Fruit fly (Drosophila melanogaster) whole organism, embryonic: ENCODE measurements around the gene Chchd2.

Experiments
- Atf-2 ChIP-seq: fragments of 200-800 bp; sonication (Bioruptor generic); optimal IDR thresholded peaks from 2 replicates; lab custom pipeline; 2016; ENCODE audit warnings: missing biosample characterization, missing genetic modification characterization
- Bteb2 ChIP-seq: fragments of 200-800 bp; sonication (Bioruptor generic); optimal IDR thresholded peaks from 2 replicates; lab custom pipeline; 2016; ENCODE audit warnings: missing biosample characterization, missing genetic modification characterization
- CG11247 ChIP-seq: fragments of 200-800 bp; sonication (Bioruptor generic); IDR thresholded peaks from 2 replicates; pipeline ENCODE4 v1.3.6; 2022; ENCODE audit warnings: missing biosample characterization, missing genetic modification characterization
- CG12071 ChIP-seq: fragments of 200-800 bp; sonication (Bioruptor generic); optimal IDR thresholded peaks from 3 replicates; lab custom pipeline; 2018; ENCODE audit warnings: missing biosample characterization, mild to moderate bottlenecking, missing genetic modification characterization
- CG13123 ChIP-seq: fragments of 200-800 bp; sonication (Bioruptor generic); optimal IDR thresholded peaks from 2 replicates; lab custom pipeline; 2016; ENCODE audit warnings: missing biosample characterization, missing genetic modification characterization
- CG14667 ChIP-seq: fragments of 200-800 bp; sonication (Bioruptor generic); IDR thresholded peaks from 2 replicates; pipeline ENCODE4 v1.3.6; 2022; ENCODE audit warnings: missing biosample characterization, missing genetic modification characterization
- CG15479 ChIP-seq: fragments of 200-800 bp; sonication (Bioruptor generic); optimal IDR thresholded peaks from 3 replicates; lab custom pipeline; 2019; ENCODE audit warnings: missing biosample characterization, mild to moderate bottlenecking, missing genetic modification characterization, moderate library complexity
- CG15514 ChIP-seq: fragments of 200-800 bp; sonication (Bioruptor generic); optimal IDR thresholded peaks from 3 replicates; lab custom pipeline; 2017; ENCODE audit warnings: missing biosample characterization, missing genetic modification characterization, mild to moderate bottlenecking, moderate library complexity, missing genetic modification reagents
- CG16815 ChIP-seq: fragments of 200-800 bp; sonication (Bioruptor generic); optimal IDR thresholded peaks from 3 replicates; lab custom pipeline; 2017; ENCODE audit warnings: missing biosample characterization, mild to moderate bottlenecking, missing genetic modification characterization
- CG17568 ChIP-seq: fragments of 200-800 bp; sonication (Bioruptor generic); optimal IDR thresholded peaks from 2 replicates; lab custom pipeline; 2018; ENCODE audit warnings: missing biosample characterization, mild to moderate bottlenecking, missing genetic modification characterization, moderate library complexity
- CG17802 ChIP-seq: fragments of 200-800 bp; sonication (Bioruptor generic); optimal IDR thresholded peaks from 2 replicates; lab custom pipeline; 2018; ENCODE audit warnings: missing biosample characterization, mild to moderate bottlenecking, missing genetic modification characterization, moderate library complexity
- CG18262 ChIP-seq: fragments of 200-800 bp; optimal IDR thresholded peaks from 3 replicates; lab custom pipeline; 2019; ENCODE audit warnings: missing biosample characterization, mild to moderate bottlenecking, missing genetic modification characterization, moderate library complexity
- CG2678 ChIP-seq: fragments of 200-800 bp; sonication (Bioruptor generic); optimal IDR thresholded peaks from 3 replicates; lab custom pipeline; 2019; ENCODE audit warnings: missing biosample characterization, mild to moderate bottlenecking, missing genetic modification characterization, moderate library complexity
- CG43689 ChIP-seq: fragments of 200-800 bp; sonication (Bioruptor generic); IDR thresholded peaks from 2 replicates; pipeline ENCODE4 v1.3.6; 2022; ENCODE audit warnings: missing biosample characterization, missing genetic modification characterization
- CG4730 ChIP-seq: fragments of 200-800 bp; sonication (Bioruptor generic); IDR thresholded peaks from 2 replicates; pipeline ENCODE4 v1.3.6; 2022; ENCODE audit warnings: missing biosample characterization, missing genetic modification characterization
- CG6254 ChIP-seq: fragments of 200-800 bp; sonication (Bioruptor generic); optimal IDR thresholded peaks from 3 replicates; lab custom pipeline; 2017; ENCODE audit warnings: mild to moderate bottlenecking, missing biosample characterization, missing genetic modification reagents, missing genetic modification characterization
- CG8359 ChIP-seq: fragments of 200-800 bp; sonication (Bioruptor generic); optimal IDR thresholded peaks from 2 replicates; lab custom pipeline; 2017; ENCODE audit warnings: missing biosample characterization, mild to moderate bottlenecking, missing genetic modification characterization, borderline replicate concordance
- CG8388 ChIP-seq: fragments of 200-800 bp; sonication (Bioruptor generic); optimal IDR thresholded peaks from 2 replicates; lab custom pipeline; 2019; ENCODE audit warnings: missing biosample characterization, mild to moderate bottlenecking, missing genetic modification characterization, moderate library complexity
- CG8478 ChIP-seq: fragments of >200 bp; optimal IDR thresholded peaks from 2 replicates; lab custom pipeline; 2018
- CG9437 ChIP-seq: fragments of 200-800 bp; sonication (Bioruptor generic); optimal IDR thresholded peaks from 2 replicates; lab custom pipeline; 2018; ENCODE audit warnings: missing biosample characterization, mild to moderate bottlenecking, missing genetic modification characterization
- D19B ChIP-seq: fragments of 200-800 bp; sonication (Bioruptor generic); optimal IDR thresholded peaks from 2 replicates; lab custom pipeline; 2017; ENCODE audit warnings: missing biosample characterization, mild to moderate bottlenecking, missing genetic modification characterization
- Dbx ChIP-seq: fragments of 200-800 bp; sonication (Bioruptor generic); IDR thresholded peaks from 3 replicates; pipeline ENCODE4 v1.3.6; 2022; ENCODE audit warnings: missing biosample characterization, missing genetic modification characterization
- Deaf1 ChIP-seq: fragments of 200-800 bp; optimal IDR thresholded peaks from 3 replicates; lab custom pipeline; 2019; ENCODE audit warnings: missing biosample characterization, mild to moderate bottlenecking, missing genetic modification characterization, moderate library complexity
- Lpt ChIP-seq: fragments of >200 bp; optimal IDR thresholded peaks from 2 replicates; lab custom pipeline; 2018; ENCODE audit warnings: missing biosample characterization, missing genetic modification characterization
- Nf-YC ChIP-seq: fragments of 200-800 bp; optimal IDR thresholded peaks from 3 replicates; lab custom pipeline; 2019; ENCODE audit warnings: missing biosample characterization, mild to moderate bottlenecking, missing genetic modification characterization, moderate library complexity
- Opbp ChIP-seq: fragments of 200-800 bp; sonication (Bioruptor generic); IDR thresholded peaks from 3 replicates; pipeline ENCODE4 v1.3.6; 2022; ENCODE audit warnings: missing biosample characterization, missing genetic modification characterization; ENCODE audit not compliant: partially characterized antibody
- Six4 ChIP-seq: fragments of 200-800 bp; sonication (Bioruptor generic); optimal IDR thresholded peaks from 2 replicates; lab custom pipeline; 2016; ENCODE audit warnings: missing biosample characterization, missing genetic modification characterization
- Ssrp ChIP-seq: fragments of 200-800 bp; sonication (Bioruptor generic); optimal IDR thresholded peaks from 2 replicates; lab custom pipeline; 2018; ENCODE audit warnings: missing biosample characterization, mild to moderate bottlenecking, missing genetic modification characterization, moderate library complexity
- Trl ChIP-seq, 3 experiments: fragments of >200 bp in 2 of 3; fragments of 200-800 bp in 1 of 3; sonication (Bioruptor generic) in 1 of 3; optimal IDR thresholded peaks; 2 replicates in 1 of 3; 3 replicates in 2 of 3; lab custom pipeline; 2016 to 2017; ENCODE audit warnings: missing biosample characterization in 1 of 3, missing genetic modification characterization in 1 of 3
- Vsx1 ChIP-seq: fragments of 200-800 bp; sonication (Bioruptor generic); optimal IDR thresholded peaks from 2 replicates; lab custom pipeline; 2017; ENCODE audit warnings: missing biosample characterization, mild to moderate bottlenecking, missing genetic modification characterization, missing genetic modification reagents
- amos ChIP-seq: fragments of 200-800 bp; sonication (Bioruptor generic); IDR thresholded peaks from 2 replicates; pipeline ENCODE4 v1.3.6; 2022; ENCODE audit warnings: missing biosample characterization, missing genetic modification characterization; ENCODE audit not compliant: partially characterized antibody
- ap ChIP-seq: fragments of 200-800 bp; sonication (Bioruptor generic); IDR thresholded peaks from 2 replicates; pipeline ENCODE4 v1.3.6; 2022; ENCODE audit warnings: missing biosample characterization, missing genetic modification characterization
- chm ChIP-seq: fragments of 200-800 bp; sonication (Bioruptor generic); IDR thresholded peaks from 2 replicates; pipeline ENCODE4 v1.3.6; 2022; ENCODE audit warnings: missing biosample characterization, missing genetic modification characterization
- corto ChIP-seq: fragments of 200-800 bp; sonication (Bioruptor generic); optimal IDR thresholded peaks from 2 replicates; lab custom pipeline; 2016; ENCODE audit warnings: missing biosample characterization, mild to moderate bottlenecking, missing genetic modification characterization, moderate library complexity
- crol ChIP-seq: fragments of 200-800 bp; sonication (Bioruptor generic); IDR thresholded peaks from 2 replicates; pipeline ENCODE4 v1.3.6; 2022; ENCODE audit warnings: missing biosample characterization, missing genetic modification characterization
- dati ChIP-seq: fragments of 200-800 bp; sonication (Bioruptor generic); IDR thresholded peaks from 2 replicates; pipeline ENCODE4 v1.3.6; 2022; ENCODE audit warnings: missing biosample characterization, missing genetic modification characterization
- fd96Cb ChIP-seq: fragments of 200-800 bp; sonication (Bioruptor generic); optimal IDR thresholded peaks from 2 replicates; lab custom pipeline; 2018; ENCODE audit warnings: missing biosample characterization, mild to moderate bottlenecking, missing genetic modification characterization, moderate library complexity
- gro ChIP-seq: fragments of 200-800 bp; sonication (Bioruptor generic); optimal IDR thresholded peaks from 2 replicates; lab custom pipeline; 2016; ENCODE audit warnings: missing biosample characterization, missing genetic modification characterization
- hkb ChIP-seq, 2 experiments: fragments of 200-800 bp in 1 of 2; fragments of >200 bp in 1 of 2; sonication (Bioruptor generic) in 1 of 2; IDR thresholded peaks in 1 of 2; optimal IDR thresholded peaks in 1 of 2; 2 replicates each; pipeline versions ENCODE4 v1.3.6 to Lab custom; 2017 to 2022; ENCODE audit warnings: missing biosample characterization in 1 of 2, missing genetic modification characterization in 1 of 2
- jing ChIP-seq: fragments of 200-800 bp; sonication (Bioruptor generic); optimal IDR thresholded peaks from 2 replicates; lab custom pipeline; 2018; ENCODE audit warnings: missing biosample characterization, mild to moderate bottlenecking, missing genetic modification characterization
- lab ChIP-seq: fragments of 200-800 bp; sonication (Bioruptor generic); optimal IDR thresholded peaks from 3 replicates; lab custom pipeline; 2017; ENCODE audit warnings: missing biosample characterization, missing genetic modification characterization, mild to moderate bottlenecking, moderate library complexity, missing genetic modification reagents
- mam ChIP-seq: fragments of 200-800 bp; sonication (Bioruptor generic); optimal IDR thresholded peaks from 3 replicates; lab custom pipeline; 2016; ENCODE audit warnings: missing biosample characterization, missing genetic modification characterization
- pum ChIP-seq: fragments of 200-800 bp; sonication (Bioruptor generic); optimal IDR thresholded peaks from 2 replicates; lab custom pipeline; 2016; ENCODE audit warnings: missing biosample characterization, missing genetic modification characterization
- ro ChIP-seq: fragments of 200-800 bp; sonication (Bioruptor generic); IDR thresholded peaks from 2 replicates; pipeline ENCODE4 v1.3.6; 2022; ENCODE audit warnings: missing biosample characterization, missing genetic modification characterization
- schlank ChIP-seq: fragments of 200-800 bp; sonication (Bioruptor generic); optimal IDR thresholded peaks from 2 replicates; lab custom pipeline; 2018; ENCODE audit warnings: missing biosample characterization, mild to moderate bottlenecking, missing genetic modification characterization
- sob ChIP-seq: fragments of 200-800 bp; sonication (Bioruptor generic); IDR thresholded peaks from 2 replicates; pipeline ENCODE4 v1.3.6; 2022; ENCODE audit warnings: missing biosample characterization, missing genetic modification characterization
- wek ChIP-seq: fragments of 200-800 bp; sonication (Bioruptor generic); optimal IDR thresholded peaks from 3 replicates; lab custom pipeline; 2018; ENCODE audit warnings: missing biosample characterization, mild to moderate bottlenecking, missing genetic modification characterization, moderate library complexity
- z ChIP-seq: fragments of 200-800 bp; sonication (Bioruptor generic); IDR thresholded peaks from 3 replicates; pipeline ENCODE4 v1.3.6; 2022; ENCODE audit warnings: missing biosample characterization, missing genetic modification characterization

Chchd2 gene

dm6 chrX:17147983-17148637 lies 691 bp upstream of the Chchd2 start, which contains the start of gene RpS5a (continued):
- TF ChIP-seq chm (peak; percentile 87), CG6254 (GFP tag; lab: Kevin White, UChicago) (peak; percentile 75), CG4730 (GFP tag; lab: Robert Waterston, UW) (peak; percentile 57), Bteb2 (peak; percentile 70), Lpt (no peak), D19B (GFP tag; lab: Kevin White, UChicago) (peak; percentile 70), CG9437 (GFP tag; lab: Kevin White, UChicago) (peak; percentile 75), CG12071 (peak; percentile 84), Six4 (peak; percentile 45), fd96Cb (tag; lab: Kevin White, UChicago) (peak; percentile 54), Opbp (GFP tag; lab: Robert Waterston, UW) (peak; percentile 65; the same call in 2 of the 3 replicates), CG14667 (GFP tag; lab: Robert Waterston, UW) (peak; percentile 76; the same call in 1 of the 2 replicates), CG15479 (peak; percentile 29), CG15514 (peak; percentile 87), CG18262 (tag; lab: Kevin White, UChicago) (peak; percentile 67), Atf-2 (GFP tag; lab: Kevin White, UChicago) (peak; percentile 60), Nf-YC (tag; lab: Kevin White, UChicago) (peak; percentile 60), lab (GFP tag; lab: Kevin White, UChicago) (peak; percentile 93), CG11247 (GFP tag; lab: Robert Waterston, UW) (peak; percentile 81), Trl (optimal IDR thresholded peaks at IDR 0.05; lab: Kevin White, UChicago) (no peak), Trl (GFP tag; optimal IDR thresholded peaks at IDR 0.05; lab: Kevin White, UChicago) (peak; percentile 86), ap (peak; percentile 45; the same call in 1 of the 2 replicates), corto (GFP tag; lab: Kevin White, UChicago) (no peak), Deaf1 (tag; lab: Kevin White, UChicago) (no peak), CG17568 (GFP tag; lab: Kevin White, UChicago) (peak; percentile 62), CG8478 (lab: Kevin White, UChicago) (peak; percentile 83), z (GFP tag; lab: Robert Waterston, UW) (no peak), wek (peak; percentile 85), CG8388 (GFP tag; lab: Kevin White, UChicago) (peak; percentile 40), ro (0 out of 2 replicates have a peak, but pooled peaks have one; percentile 25), Vsx1 (GFP tag; lab: Kevin White, UChicago) (peak; percentile 74), jing (peak; percentile 28), crol (GFP tag; lab: Robert Waterston, UW) (0 out of 2 replicates have a peak, but pooled peaks have one; percentile 10), amos (peak; percentile 82), CG8359 (peak; percentile 65), hkb (optimal IDR thresholded peaks at IDR 0.05; lab: Kevin White, UChicago) (no peak), hkb (GFP tag; IDR thresholded peaks at IDR 0.05; lab: Robert Waterston, UW) (peak; percentile 71), dati (GFP tag; lab: Robert Waterston, UW) (peak; percentile 47; the same call in 1 of the 2 replicates), CG17802 (tag; lab: Kevin White, UChicago) (peak; percentile 64), schlank (peak; percentile 81), CG2678 (tag; lab: Kevin White, UChicago) (peak; percentile 67), Ssrp (tag; lab: Kevin White, UChicago) (peak; percentile 38), CG13123 (GFP tag; lab: Kevin White, UChicago) (peak; percentile 28), mam (peak; percentile 82), CG43689 (GFP tag; lab: Robert Waterston, UW) (no peak), CG16815 (peak; percentile 67), sob (peak; percentile 78), pum (GFP tag; lab: Kevin White, UChicago) (peak; percentile 68), gro (GFP tag; lab: Kevin White, UChicago) (peak; percentile 58), Dbx (GFP tag; lab: Robert Waterston, UW) (peak; percentile 86)
